Fruit fly (Drosophila melanogaster) whole organism, embryonic: ENCODE measurements around the gene bor.

ENCODE experiments used
- Asciz ChIP-seq: fragments of 200-800 bp; sonication (Bioruptor generic); optimal IDR thresholded peaks from 2 replicates; lab custom pipeline; 2017; ENCODE audit warnings: missing biosample characterization, mild to moderate bottlenecking, missing genetic modification characterization, missing genetic modification reagents
- CG10543 ChIP-seq: fragments of 200-800 bp; sonication (Bioruptor generic); optimal IDR thresholded peaks from 3 replicates; lab custom pipeline; 2017; ENCODE audit warnings: missing biosample characterization, mild to moderate bottlenecking, missing genetic modification characterization, moderate library complexity
- CG10979 ChIP-seq: fragments of 200-800 bp; sonication (Bioruptor generic); optimal IDR thresholded peaks from 2 replicates; lab custom pipeline; 2018; ENCODE audit warnings: missing biosample characterization, mild to moderate bottlenecking, missing genetic modification characterization, moderate library complexity
- CG11093 ChIP-seq: fragments of 200-800 bp; sonication (Bioruptor generic); IDR thresholded peaks from 3 replicates; pipeline ENCODE4 v1.3.6; 2022; ENCODE audit warnings: missing biosample characterization, missing genetic modification characterization
- CG12219 ChIP-seq: fragments of 200-800 bp; sonication (Bioruptor generic); optimal IDR thresholded peaks from 3 replicates; lab custom pipeline; 2018; ENCODE audit warnings: missing biosample characterization, mild to moderate bottlenecking, missing genetic modification characterization
- CG12659 ChIP-seq: fragments of 200-800 bp; sonication (Bioruptor generic); optimal IDR thresholded peaks from 3 replicates; lab custom pipeline; 2017; ENCODE audit warnings: mild to moderate bottlenecking, missing biosample characterization, missing genetic modification reagents, missing genetic modification characterization
- CG15269 ChIP-seq: fragments of 200-800 bp; sonication (Bioruptor generic); optimal IDR thresholded peaks from 2 replicates; lab custom pipeline; 2018; ENCODE audit warnings: missing biosample characterization, mild to moderate bottlenecking, missing genetic modification characterization, moderate library complexity
- CG15514 ChIP-seq: fragments of 200-800 bp; sonication (Bioruptor generic); optimal IDR thresholded peaks from 3 replicates; lab custom pipeline; 2017; ENCODE audit warnings: missing biosample characterization, missing genetic modification characterization, mild to moderate bottlenecking, moderate library complexity, missing genetic modification reagents
- CG17359 ChIP-seq: fragments of 200-800 bp; sonication (Bioruptor generic); optimal IDR thresholded peaks from 3 replicates; lab custom pipeline; 2018; ENCODE audit warnings: missing biosample characterization, mild to moderate bottlenecking, missing genetic modification characterization, moderate library complexity
- CG17361 ChIP-seq: fragments of 200-800 bp; sonication (Bioruptor generic); IDR thresholded peaks from 3 replicates; pipeline ENCODE4 v1.3.6; 2022; ENCODE audit warnings: missing biosample characterization, missing genetic modification characterization
- CG17802 ChIP-seq: fragments of 200-800 bp; sonication (Bioruptor generic); optimal IDR thresholded peaks from 2 replicates; lab custom pipeline; 2018; ENCODE audit warnings: missing biosample characterization, mild to moderate bottlenecking, missing genetic modification characterization, moderate library complexity
- CG1792 ChIP-seq: fragments of 200-800 bp; sonication (Bioruptor generic); optimal IDR thresholded peaks from 2 replicates; lab custom pipeline; 2016; ENCODE audit warnings: missing biosample characterization, missing genetic modification characterization
- CG1832 ChIP-seq: fragments of 200-800 bp; sonication (Bioruptor generic); optimal IDR thresholded peaks from 2 replicates; lab custom pipeline; 2017; ENCODE audit warnings: missing biosample characterization, mild to moderate bottlenecking, missing genetic modification characterization, inconsistent platforms
- CG18599 ChIP-seq: fragments of 200-800 bp; sonication (Bioruptor generic); optimal IDR thresholded peaks from 3 replicates; lab custom pipeline; 2017; ENCODE audit warnings: missing biosample characterization, missing genetic modification characterization, mild to moderate bottlenecking, moderate library complexity, missing genetic modification reagents
- CG18619 ChIP-seq: fragments of 200-800 bp; sonication (Bioruptor generic); optimal IDR thresholded peaks from 3 replicates; lab custom pipeline; 2017; ENCODE audit warnings: missing biosample characterization, mild to moderate bottlenecking, missing genetic modification characterization
- CG2116 ChIP-seq: fragments of 200-800 bp; sonication (Bioruptor generic); optimal IDR thresholded peaks from 3 replicates; lab custom pipeline; 2018; ENCODE audit warnings: missing biosample characterization, mild to moderate bottlenecking, missing genetic modification characterization
- CG2120 ChIP-seq: fragments of 200-800 bp; sonication (Bioruptor generic); optimal IDR thresholded peaks from 3 replicates; lab custom pipeline; 2016; ENCODE audit warnings: missing biosample characterization, missing genetic modification characterization
- CG2712 ChIP-seq: fragments of 200-800 bp; optimal IDR thresholded peaks from 3 replicates; lab custom pipeline; 2019; ENCODE audit warnings: missing biosample characterization, mild to moderate bottlenecking, missing genetic modification characterization, moderate library complexity
- CG3281 ChIP-seq: fragments of 200-800 bp; sonication (Bioruptor generic); optimal IDR thresholded peaks from 3 replicates; lab custom pipeline; 2017; ENCODE audit warnings: missing biosample characterization, mild to moderate bottlenecking, missing genetic modification characterization
- CG6683 ChIP-seq: fragments of 200-800 bp; sonication (Bioruptor generic); optimal IDR thresholded peaks from 2 replicates; lab custom pipeline; 2017; ENCODE audit warnings: missing biosample characterization, mild to moderate bottlenecking, missing genetic modification characterization, missing genetic modification reagents
- CG8290 ChIP-seq, 3 experiments: fragments of 200-800 bp; sonication (Bioruptor generic); optimal IDR thresholded peaks; 2 replicates each; lab custom pipeline; 2016 to 2019; ENCODE audit warnings: missing biosample characterization in 3 of 3, missing genetic modification characterization in 3 of 3, mild to moderate bottlenecking in 2 of 3, moderate library complexity in 1 of 3
- CG9215 ChIP-seq: fragments of 200-800 bp; sonication (Bioruptor generic); IDR thresholded peaks from 2 replicates; pipeline ENCODE4 v1.3.6; 2022; ENCODE audit warnings: missing biosample characterization, missing genetic modification characterization
- Dek ChIP-seq: fragments of 200-800 bp; sonication (Bioruptor generic); optimal IDR thresholded peaks from 3 replicates; lab custom pipeline; 2019; ENCODE audit warnings: missing biosample characterization, mild to moderate bottlenecking, missing genetic modification characterization, moderate library complexity
- Eip74EF ChIP-seq, 2 experiments: fragments of 200-800 bp in 1 of 2; fragments of >200 bp in 1 of 2; sonication (Bioruptor generic) in 1 of 2; optimal IDR thresholded peaks; 2 replicates each; lab custom pipeline; 2017 to 2019; ENCODE audit warnings: missing biosample characterization in 2 of 2, missing genetic modification characterization in 2 of 2, mild to moderate bottlenecking in 1 of 2, moderate library complexity in 1 of 2
- Hand ChIP-seq: fragments of 200-800 bp; sonication (Bioruptor generic); optimal IDR thresholded peaks from 2 replicates; lab custom pipeline; 2017; ENCODE audit warnings: mild to moderate bottlenecking, missing biosample characterization, missing genetic modification reagents, missing genetic modification characterization
- HmgD ChIP-seq: fragments of 200-800 bp; sonication (Bioruptor generic); optimal IDR thresholded peaks from 3 replicates; lab custom pipeline; 2016; ENCODE audit warnings: missing biosample characterization, missing genetic modification characterization
- Hr3 ChIP-seq: fragments of 200-800 bp; sonication (Bioruptor generic); optimal IDR thresholded peaks from 3 replicates; lab custom pipeline; 2016; ENCODE audit warnings: missing biosample characterization, missing genetic modification characterization
- Hr39 ChIP-seq: fragments of >200 bp; optimal IDR thresholded peaks from 2 replicates; lab custom pipeline; 2017
- Sox102F ChIP-seq: fragments of 200-800 bp; sonication (Bioruptor generic); optimal IDR thresholded peaks from 2 replicates; lab custom pipeline; 2018; ENCODE audit warnings: missing biosample characterization, mild to moderate bottlenecking, missing genetic modification characterization, moderate library complexity
- abd-A ChIP-seq: fragments of 200-800 bp; sonication (Bioruptor generic); optimal IDR thresholded peaks from 3 replicates; lab custom pipeline; 2019; ENCODE audit warnings: missing biosample characterization, mild to moderate bottlenecking, missing genetic modification characterization, moderate library complexity
- ac ChIP-seq: fragments of 200-800 bp; sonication (Bioruptor generic); optimal IDR thresholded peaks from 3 replicates; lab custom pipeline; 2017; ENCODE audit warnings: missing biosample characterization, mild to moderate bottlenecking, missing genetic modification characterization
- cad ChIP-seq: fragments of >200 bp; optimal IDR thresholded peaks from 2 replicates; lab custom pipeline; 2017; ENCODE audit warnings: missing biosample characterization, missing genetic modification characterization
- caup ChIP-seq: fragments of 200-800 bp; sonication (Bioruptor generic); optimal IDR thresholded peaks from 3 replicates; lab custom pipeline; 2017; ENCODE audit warnings: missing biosample characterization, mild to moderate bottlenecking, missing genetic modification characterization, moderate library complexity; ENCODE audit not compliant: severe bottlenecking
- cg ChIP-seq: fragments of 200-800 bp; sonication (Bioruptor generic); optimal IDR thresholded peaks from 3 replicates; lab custom pipeline; 2019; ENCODE audit warnings: missing biosample characterization, mild to moderate bottlenecking, missing genetic modification characterization, moderate library complexity
- dati ChIP-seq: fragments of 200-800 bp; sonication (Bioruptor generic); IDR thresholded peaks from 2 replicates; pipeline ENCODE4 v1.3.6; 2022; ENCODE audit warnings: missing biosample characterization, missing genetic modification characterization
- gcm ChIP-seq: fragments of 200-800 bp; sonication (Bioruptor generic); optimal IDR thresholded peaks from 2 replicates; lab custom pipeline; 2019; ENCODE audit warnings: missing biosample characterization, mild to moderate bottlenecking, missing genetic modification characterization, moderate library complexity
- grn ChIP-seq: fragments of 200-800 bp; sonication (Bioruptor generic); optimal IDR thresholded peaks from 3 replicates; lab custom pipeline; 2017; ENCODE audit warnings: missing biosample characterization, missing genetic modification characterization
- gsb ChIP-seq: fragments of 200-800 bp; sonication (Bioruptor generic); IDR thresholded peaks from 2 replicates; pipeline ENCODE4 v1.3.6; 2022; ENCODE audit warnings: missing biosample characterization, missing genetic modification characterization
- lilli ChIP-seq: fragments of 200-800 bp; sonication (Bioruptor generic); optimal IDR thresholded peaks from 3 replicates; lab custom pipeline; 2016; ENCODE audit warnings: missing biosample characterization, missing genetic modification characterization
- lov ChIP-seq, 2 experiments: fragments of 200-800 bp in 1 of 2; fragments of >200 bp in 1 of 2; sonication (Bioruptor generic) in 1 of 2; IDR thresholded peaks in 1 of 2; optimal IDR thresholded peaks in 1 of 2; 2 replicates in 1 of 2; 3 replicates in 1 of 2; pipeline versions ENCODE4 v1.3.6 to Lab custom; 2017 to 2022; ENCODE audit warnings: missing biosample characterization in 1 of 2, missing genetic modification characterization in 1 of 2
- pfk ChIP-seq: fragments of 200-800 bp; sonication (Bioruptor generic); optimal IDR thresholded peaks from 2 replicates; lab custom pipeline; 2018; ENCODE audit warnings: missing biosample characterization, mild to moderate bottlenecking, missing genetic modification characterization, moderate library complexity
- pum ChIP-seq: fragments of 200-800 bp; sonication (Bioruptor generic); optimal IDR thresholded peaks from 2 replicates; lab custom pipeline; 2016; ENCODE audit warnings: missing biosample characterization, missing genetic modification characterization
- sr ChIP-seq: fragments of 200-800 bp; sonication (Bioruptor generic); IDR thresholded peaks from 3 replicates; pipeline ENCODE4 v1.3.6; 2022; ENCODE audit warnings: missing biosample characterization, missing genetic modification characterization
- tio ChIP-seq: fragments of 200-800 bp; sonication (Bioruptor generic); optimal IDR thresholded peaks from 2 replicates; lab custom pipeline; 2017; ENCODE audit warnings: missing biosample characterization, missing genetic modification characterization, inconsistent platforms
- z ChIP-seq: fragments of 200-800 bp; sonication (Bioruptor generic); IDR thresholded peaks from 3 replicates; pipeline ENCODE4 v1.3.6; 2022; ENCODE audit warnings: missing biosample characterization, missing genetic modification characterization
- zfh1 ChIP-seq: fragments of 200-800 bp; sonication (Bioruptor generic); IDR thresholded peaks from 3 replicates; pipeline ENCODE4 v1.3.6; 2022; ENCODE audit warnings: missing biosample characterization, missing genetic modification characterization

The bor gene

dm6 chr3R:16213792-16214473 is 50.0 kb downstream of the bor start (continued):
- TF ChIP-seq cg (GFP tag; lab: Kevin White, UChicago): peak; percentile 75
- no peak for TF ChIP-seq CG18619 (GFP tag; lab: Kevin White, UChicago)
- no peak for TF ChIP-seq gcm
- no peak for TF ChIP-seq CG11093 (GFP tag; lab: Robert Waterston, UW)
- TF ChIP-seq CG2120 (GFP tag; lab: Kevin White, UChicago): peak; percentile 6
- peak; percentile 59 for TF ChIP-seq CG3281 (GFP tag; lab: Kevin White, UChicago)
- peak; percentile 35 for TF ChIP-seq CG6683 (GFP tag; lab: Kevin White, UChicago)
- peak; percentile 24 for TF ChIP-seq CG15269 (tag; lab: Kevin White, UChicago)
- peak; percentile 64; the same call in 2 of the 3 replicates for TF ChIP-seq CG17361 (GFP tag; lab: Robert Waterston, UW)
- peak; percentile 42 for TF ChIP-seq CG17802
- TF ChIP-seq pfk (GFP tag; lab: Kevin White, UChicago): no peak
- TF ChIP-seq CG1792 (GFP tag; lab: Kevin White, UChicago): no peak
- no peak for TF ChIP-seq ac (GFP tag; lab: Kevin White, UChicago)
- TF ChIP-seq cad (GFP tag; lab: Kevin White, UChicago): no peak
- TF ChIP-seq lilli: no peak
- TF ChIP-seq CG10543 (GFP tag; lab: Kevin White, UChicago): peak; percentile 46
- peak; percentile 32 for TF ChIP-seq Hand (GFP tag; lab: Kevin White, UChicago)
- TF ChIP-seq CG2116: no peak
- peak; percentile 21 for TF ChIP-seq CG15514
- peak; percentile 14 for TF ChIP-seq CG10979 (tag; lab: Kevin White, UChicago)
- peak; percentile 12 for TF ChIP-seq Hr3 (GFP tag; lab: Kevin White, UChicago)
- TF ChIP-seq Eip74EF (GFP tag; optimal IDR thresholded peaks at IDR 0.05; lab: Kevin White, UChicago): no peak
- TF ChIP-seq Sox102F (GFP tag; lab: Kevin White, UChicago): peak; percentile 33
- TF ChIP-seq zfh1 (GFP tag; lab: Robert Waterston, UW): no peak
- no peak for TF ChIP-seq lov (optimal IDR thresholded peaks at IDR 0.05; lab: Kevin White, UChicago)
- TF ChIP-seq lov (GFP tag; IDR thresholded peaks at IDR 0.05; lab: Robert Waterston, UW): 0 out of 3 replicates have a peak, but pooled peaks have one; percentile 67
- TF ChIP-seq CG2712 (tag; lab: Kevin White, UChicago): peak; percentile 47
- TF ChIP-seq abd-A (tag; lab: Kevin White, UChicago): peak; percentile 82
- TF ChIP-seq HmgD: no peak
- peak; percentile 53 for TF ChIP-seq CG18599 (GFP tag; lab: Kevin White, UChicago)
- no peak for TF ChIP-seq CG12219
- TF ChIP-seq CG17359 (tag; lab: Kevin White, UChicago): peak; percentile 17
- TF ChIP-seq CG8290 (GFP tag; optimal IDR thresholded peaks at IDR 0.05; lab: Kevin White, UChicago): no peak
- peak in 1 of 2 experiments; percentile 1 for TF ChIP-seq CG8290 (tag; optimal IDR thresholded peaks at IDR 0.05; lab: Kevin White, UChicago)
- TF ChIP-seq Asciz (GFP tag; lab: Kevin White, UChicago): peak; percentile 21
- TF ChIP-seq, all 482 proteins: peak for 73

DNA sequence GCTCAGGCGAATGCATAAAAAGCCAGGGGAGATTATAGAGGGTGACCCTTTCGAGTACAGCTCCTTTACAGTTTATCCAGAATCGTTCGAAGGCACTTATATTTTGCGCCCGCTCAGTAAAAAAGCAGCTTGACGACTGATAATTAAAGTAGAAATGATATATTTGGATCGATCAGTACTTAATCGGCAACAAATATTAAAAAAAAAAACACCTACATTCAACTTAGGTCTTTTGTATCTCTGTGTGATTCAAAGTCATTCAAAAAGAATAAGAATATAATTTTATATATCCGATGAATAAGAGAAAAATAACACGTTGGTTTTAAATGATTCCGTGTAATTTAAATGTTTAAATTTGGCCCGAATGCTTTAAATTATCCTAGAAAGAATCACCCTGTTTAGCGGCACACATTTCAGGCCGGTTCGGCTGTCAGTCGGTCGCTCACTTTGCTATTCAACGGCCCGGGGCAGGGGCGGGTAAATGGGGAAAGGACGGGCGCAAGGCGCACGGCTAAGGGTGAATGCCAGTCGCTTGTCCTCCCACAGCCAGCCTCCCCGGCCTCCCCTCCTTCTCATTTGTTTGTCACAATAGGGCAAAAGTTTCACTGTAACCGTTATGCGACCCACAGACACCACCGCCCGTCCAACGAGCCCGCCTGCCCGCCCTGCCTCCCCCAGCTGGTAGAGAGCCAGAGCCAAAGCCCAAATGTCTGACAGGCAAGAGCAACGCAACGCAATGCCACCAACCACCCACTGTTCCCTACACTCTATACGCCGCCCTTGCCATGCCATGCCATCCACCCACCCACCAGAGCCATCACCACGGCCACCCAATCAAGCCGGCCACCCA is 50.8 kb downstream of the bor start:
- TF ChIP-seq CG1832 (GFP tag; lab: Kevin White, UChicago) (no peak), z (no peak), sr (GFP tag; lab: Robert Waterston, UW) (no peak), Hr39 (peak; percentile 23), gsb (GFP tag; lab: Robert Waterston, UW) (no peak), Hr3 (GFP tag; lab: Kevin White, UChicago) (peak; percentile 18), dati (GFP tag; lab: Robert Waterston, UW) (no peak), CG9215 (GFP tag; lab: Robert Waterston, UW) (no peak), CG12659 (GFP tag; lab: Kevin White, UChicago) (peak; percentile 19), caup (peak; percentile 46), pum (GFP tag; lab: Kevin White, UChicago) (peak; percentile 3), tio (GFP tag; lab: Kevin White, UChicago) (peak; percentile 23), CG3281 (GFP tag; lab: Kevin White, UChicago) (peak; percentile 75), grn (GFP tag; lab: Kevin White, UChicago) (no peak), Dek (peak; percentile 21)
